Fruit fly (Drosophila melanogaster): Measurements from ENCODE around the gene CG11986.

The CG11986 gene

DNA sequence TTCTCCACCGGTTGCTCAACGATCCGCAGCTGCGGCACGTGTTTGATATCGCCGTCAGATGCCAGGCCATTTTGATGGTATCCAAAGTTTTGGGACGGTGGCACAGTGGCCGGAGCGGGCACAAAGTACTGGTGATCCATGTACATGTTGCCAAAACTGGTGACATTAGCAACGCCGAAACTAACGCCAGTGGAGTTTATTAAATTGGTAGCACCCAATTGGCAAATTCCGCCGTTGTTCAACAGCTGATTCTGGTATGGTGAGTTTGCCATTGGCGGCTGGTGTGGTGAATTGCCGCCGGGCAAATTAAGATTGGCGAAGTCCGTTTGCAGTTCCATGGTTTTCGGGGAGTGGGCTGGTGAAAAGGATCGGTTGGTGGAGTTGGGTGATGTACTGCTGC is 31.7 kb downstream of the CG11986 start:
- no peak for TF ChIP-seq CG8478 (optimal IDR thresholded peaks at IDR 0.05)
- TF ChIP-seq CTCF (optimal IDR thresholded peaks at IDR 0.05) = no peak

DNA sequence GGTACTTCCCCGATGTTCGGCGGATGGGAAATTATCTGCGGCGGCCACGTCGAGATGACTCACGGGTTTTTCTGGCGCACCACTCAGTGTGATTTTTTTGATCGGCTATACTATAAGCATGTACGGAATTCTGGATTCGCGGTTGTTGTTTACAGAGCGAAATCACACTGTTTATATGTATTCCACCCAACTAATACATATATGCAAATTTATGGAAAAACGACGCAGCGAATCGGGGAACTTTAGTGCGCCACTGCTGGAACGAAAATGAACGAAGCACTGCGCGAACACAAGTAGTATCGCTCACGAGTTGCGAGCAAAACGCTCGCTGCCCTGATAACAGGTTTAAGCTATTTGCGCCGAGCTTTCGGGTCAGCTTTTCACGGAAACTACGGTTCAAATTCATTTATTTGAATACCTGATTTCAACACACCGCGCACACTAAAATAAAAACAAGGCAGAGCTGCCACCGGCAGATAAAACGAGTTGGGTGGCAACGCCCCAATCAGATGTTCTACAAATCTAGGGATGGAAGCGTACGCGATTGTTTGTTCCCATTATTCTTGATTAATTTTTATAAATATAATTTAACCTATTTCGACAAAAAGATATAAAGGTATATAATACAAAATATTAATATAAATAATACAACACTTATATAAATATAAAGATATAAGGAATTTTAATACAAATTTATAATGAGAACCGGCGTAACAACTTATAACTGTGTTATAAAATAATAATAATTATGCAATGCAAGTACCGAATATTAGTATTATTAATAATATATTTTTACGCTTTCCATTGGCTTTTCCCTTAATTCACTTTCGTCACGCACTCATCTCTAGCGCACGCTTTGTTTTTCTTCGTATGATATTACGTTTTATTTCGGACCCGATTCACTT is 32.6 kb downstream of the CG11986 start, which contains the start of gene Rel:
Gene Rel (minus strand): TSS at position 417 of the 905 bp plus-strand sequence.
- TF ChIP-seq CG8478 (optimal IDR thresholded peaks at IDR 0.05) (no peak), CTCF (optimal IDR thresholded peaks at IDR 0.05) (no peak)

DNA sequence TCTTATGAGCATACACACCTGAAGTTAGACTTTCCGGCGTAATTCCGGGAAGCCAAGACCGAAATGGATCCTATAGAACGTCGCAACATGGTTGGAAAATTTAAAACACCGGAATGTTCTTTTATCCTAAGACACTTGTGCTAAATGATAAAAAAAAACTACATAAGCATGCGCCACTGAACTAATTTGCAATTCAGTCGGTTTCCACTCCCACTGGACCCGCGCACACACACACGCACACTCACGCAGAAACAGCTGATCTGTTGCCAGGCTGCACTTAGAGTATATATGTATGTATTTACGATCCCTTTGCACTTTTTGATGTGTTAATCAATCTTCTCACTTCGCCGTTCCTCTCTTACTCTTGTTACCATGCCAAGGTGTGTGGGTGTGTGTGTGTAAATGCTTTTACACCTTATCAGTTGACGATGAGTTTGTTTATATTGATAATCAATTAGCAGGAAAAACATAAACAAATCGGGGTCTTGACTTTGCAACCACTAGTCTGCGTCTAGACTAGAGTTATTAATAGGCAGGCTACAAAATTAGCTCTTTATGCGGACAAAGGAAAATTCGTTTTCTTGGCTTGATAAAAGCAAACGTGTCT is 33.3 kb downstream of the CG11986 start, which contains the start of gene Mst85C:
Gene Mst85C (plus strand): TSS at position 180 of the 607 bp plus-strand sequence.
- TF ChIP-seq CG8478 (optimal IDR thresholded peaks at IDR 0.05) (no peak), CTCF (optimal IDR thresholded peaks at IDR 0.05) (no peak)

DNA sequence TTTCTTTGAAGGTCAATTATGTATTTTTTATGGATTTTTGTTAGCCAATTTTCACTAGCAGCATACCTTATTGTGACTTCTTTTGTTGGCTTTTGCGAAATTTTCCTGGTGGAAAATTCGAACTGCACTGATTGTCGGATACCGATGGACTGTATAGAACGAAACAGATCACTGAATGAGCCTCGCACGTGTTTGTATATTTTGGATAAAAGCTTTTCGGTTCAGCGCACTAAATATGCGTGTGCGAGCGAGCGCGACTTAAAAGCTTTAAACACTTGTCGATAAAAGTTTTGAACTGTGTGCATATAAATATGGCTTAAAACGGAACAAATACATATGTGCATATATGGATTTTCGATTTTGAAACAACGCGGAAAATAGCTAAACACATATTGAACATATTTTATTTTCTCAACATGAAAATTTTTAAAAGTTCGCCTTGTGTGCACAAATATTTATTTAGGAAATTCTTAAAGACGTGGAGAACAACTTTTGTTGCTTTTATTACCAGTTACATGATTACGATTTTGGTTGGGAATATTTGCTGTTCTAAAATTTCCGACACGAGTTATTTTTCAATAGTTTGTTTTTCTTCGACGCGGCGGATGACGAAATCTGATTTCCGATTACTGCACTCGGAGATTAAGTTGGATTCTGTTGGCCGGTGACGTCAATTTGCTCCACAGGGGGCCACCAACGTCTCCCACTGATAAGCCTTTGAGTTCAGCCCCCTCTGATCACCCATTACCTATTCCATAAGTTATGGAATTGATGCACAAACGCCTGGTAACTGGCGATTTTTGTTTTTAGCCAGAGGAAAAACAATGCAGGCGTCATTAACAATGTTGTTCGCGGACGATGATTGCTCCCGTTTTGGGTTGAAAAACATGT is 34.1 kb downstream of the CG11986 start:
- TF ChIP-seq CG8478 (optimal IDR thresholded peaks at IDR 0.05) (no peak), CTCF (optimal IDR thresholded peaks at IDR 0.05) (no peak)

DNA sequence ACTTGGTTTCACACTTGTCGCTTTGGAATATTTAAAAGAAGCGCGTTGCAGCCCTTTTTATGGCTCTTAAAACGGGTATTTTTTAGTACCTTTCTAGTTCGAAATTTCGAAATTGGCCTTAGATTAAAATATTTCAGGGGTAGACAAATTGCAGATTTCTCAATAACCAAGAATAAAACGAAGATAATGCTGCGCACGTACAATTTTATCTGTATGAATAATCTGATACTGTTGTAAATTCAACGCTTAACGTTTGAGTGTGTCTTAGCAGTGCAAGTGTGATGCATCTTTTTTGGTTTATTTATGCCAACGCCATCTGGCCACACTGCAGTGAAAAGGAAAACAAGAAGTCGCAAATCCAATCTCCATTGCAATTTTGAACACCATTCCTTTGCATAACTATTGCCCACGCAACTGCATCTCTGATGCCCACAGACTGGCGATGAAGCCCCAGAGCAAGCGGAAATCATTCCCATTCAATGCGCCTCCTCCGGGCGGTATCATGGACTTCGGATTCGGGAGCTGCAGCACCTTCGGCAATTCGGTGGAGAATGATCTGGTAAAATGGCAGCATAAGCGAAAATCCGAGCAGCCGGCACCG is 35.4 kb downstream of the CG11986 start, which contains the start of gene Nmdmc:
Gene Nmdmc (minus strand): TSS at position 37 of the 601 bp plus-strand sequence.
- TF ChIP-seq CTCF (optimal IDR thresholded peaks at IDR 0.05) = no peak
- no peak for TF ChIP-seq CG8478 (optimal IDR thresholded peaks at IDR 0.05)

DNA sequence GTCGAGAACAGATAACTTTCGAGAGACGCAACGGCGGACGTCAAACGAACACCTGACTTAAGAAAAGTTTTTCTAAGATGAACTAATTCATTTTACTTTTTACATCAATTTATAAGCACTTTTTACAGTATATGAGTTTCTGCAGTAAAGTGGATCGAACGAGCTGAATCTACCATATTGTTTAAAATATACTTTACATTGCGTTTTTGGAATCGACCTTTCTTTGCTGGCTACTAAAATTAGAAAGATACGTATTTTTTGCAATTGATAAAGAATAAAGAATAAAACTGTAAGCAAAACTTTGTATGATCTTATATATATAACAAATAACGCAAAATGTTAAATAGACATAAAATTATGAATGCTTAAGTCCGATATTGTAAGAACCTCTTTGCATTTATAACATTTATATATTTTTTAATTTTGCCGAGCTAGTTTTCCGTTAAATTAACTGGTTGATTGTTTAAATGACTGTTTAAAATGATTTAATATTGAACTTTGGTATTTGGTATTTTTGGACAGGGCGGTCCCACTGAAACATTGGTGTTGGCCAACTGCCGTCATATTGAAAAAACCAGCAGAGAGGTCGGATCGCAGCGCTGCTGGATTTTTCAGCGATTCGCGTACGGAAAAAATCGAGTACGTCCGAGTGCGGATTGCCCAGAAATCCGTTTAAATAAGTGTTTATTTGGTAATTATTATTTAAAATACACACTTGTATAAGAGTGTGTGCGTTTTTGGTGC is 36.9 kb downstream of the CG11986 start, which contains the start of gene Kdm2:
Gene Kdm2 (plus strand): TSS at position 559 of the 744 bp plus-strand sequence.
- TF ChIP-seq CTCF (optimal IDR thresholded peaks at IDR 0.05) = no peak
- no peak for TF ChIP-seq CG8478 (optimal IDR thresholded peaks at IDR 0.05)

DNA sequence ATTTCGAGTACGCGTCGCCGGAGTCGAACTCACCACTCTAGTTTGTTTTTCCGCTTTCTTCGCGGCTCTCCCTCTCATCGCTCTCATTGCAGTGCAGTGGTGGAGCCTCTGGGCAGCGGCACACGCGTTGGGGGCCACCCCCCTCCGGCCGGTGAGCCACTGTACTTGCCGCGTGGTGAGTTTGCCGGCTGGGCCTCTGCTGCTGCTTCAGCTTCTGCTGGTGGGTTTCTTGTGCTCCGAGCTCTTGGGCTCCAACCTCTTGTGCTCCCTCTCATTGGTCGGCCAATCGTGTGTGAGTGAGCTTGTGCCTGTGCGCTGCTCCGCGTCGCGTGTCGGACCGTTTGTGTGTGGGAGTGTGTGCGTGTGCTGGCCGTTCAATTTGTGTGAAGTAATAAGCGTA is 37.8 kb downstream of the CG11986 start:
- TF ChIP-seq CTCF (optimal IDR thresholded peaks at IDR 0.05) = no peak
- no peak for TF ChIP-seq CG8478 (optimal IDR thresholded peaks at IDR 0.05)

DNA sequence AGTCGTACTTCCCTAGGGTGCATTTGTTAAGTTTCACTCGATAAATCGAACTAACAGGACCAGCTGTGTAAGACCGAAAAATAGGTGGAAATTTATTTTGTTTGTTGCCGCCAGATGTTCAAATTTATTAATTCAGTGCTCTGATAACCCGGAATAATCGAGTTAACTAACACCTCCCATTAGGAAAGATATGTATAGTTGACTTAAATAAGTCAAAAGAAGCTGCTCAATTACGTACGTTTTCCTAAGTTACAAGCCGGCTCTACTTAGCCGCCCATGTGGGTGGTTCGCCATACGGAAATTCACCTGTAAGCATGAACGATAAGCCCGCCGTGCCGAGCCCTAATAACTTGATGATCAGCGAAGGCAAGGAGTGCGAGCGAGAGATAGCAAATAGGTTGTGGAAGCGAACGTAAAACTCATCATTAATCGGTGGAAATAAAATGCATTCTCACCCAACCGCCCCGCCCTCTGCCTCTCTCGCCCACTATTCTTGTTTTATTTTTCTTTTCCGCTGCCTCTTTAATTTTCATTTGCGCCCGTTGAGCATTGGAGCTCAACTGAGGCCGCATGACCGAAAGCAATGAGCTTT is 38.7 kb downstream of the CG11986 start:
- no peak for TF ChIP-seq CTCF (optimal IDR thresholded peaks at IDR 0.05)
- no peak for TF ChIP-seq CG8478 (optimal IDR thresholded peaks at IDR 0.05)

DNA sequence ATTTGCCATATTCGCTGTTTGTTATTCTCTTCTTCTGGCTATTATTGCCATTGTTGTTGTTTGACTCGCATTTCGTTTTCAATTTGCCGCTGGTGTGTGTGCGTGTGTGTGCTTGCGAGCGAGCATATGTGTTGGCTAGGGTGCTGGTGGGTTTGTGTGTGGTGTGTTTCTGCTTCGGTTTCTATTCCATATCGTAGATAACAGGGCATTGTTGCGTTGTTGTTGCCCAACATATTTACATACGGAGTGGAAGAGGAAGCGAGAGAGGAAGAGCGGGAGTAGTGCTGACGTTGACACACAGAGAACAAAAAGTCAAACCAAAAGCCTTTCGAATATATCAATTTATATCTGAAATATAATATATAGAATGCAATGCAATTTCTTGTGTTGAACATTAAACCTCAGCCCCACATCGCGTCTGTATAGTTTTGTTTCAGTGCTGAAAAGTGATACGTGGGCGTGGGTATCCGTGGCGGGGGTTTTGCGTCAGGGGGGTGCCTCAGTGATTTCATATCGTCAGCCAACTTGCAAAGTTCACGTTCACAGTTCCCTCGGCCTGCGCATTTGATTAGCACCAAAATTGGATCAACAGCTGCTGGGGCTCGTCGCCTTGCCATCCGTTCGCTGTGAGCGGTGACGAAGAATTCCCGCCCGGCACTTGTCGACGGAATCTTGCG is 39.3 kb downstream of the CG11986 start:
- TF ChIP-seq CTCF (optimal IDR thresholded peaks at IDR 0.05) (no peak), CG8478 (optimal IDR thresholded peaks at IDR 0.05) (no peak)

DNA sequence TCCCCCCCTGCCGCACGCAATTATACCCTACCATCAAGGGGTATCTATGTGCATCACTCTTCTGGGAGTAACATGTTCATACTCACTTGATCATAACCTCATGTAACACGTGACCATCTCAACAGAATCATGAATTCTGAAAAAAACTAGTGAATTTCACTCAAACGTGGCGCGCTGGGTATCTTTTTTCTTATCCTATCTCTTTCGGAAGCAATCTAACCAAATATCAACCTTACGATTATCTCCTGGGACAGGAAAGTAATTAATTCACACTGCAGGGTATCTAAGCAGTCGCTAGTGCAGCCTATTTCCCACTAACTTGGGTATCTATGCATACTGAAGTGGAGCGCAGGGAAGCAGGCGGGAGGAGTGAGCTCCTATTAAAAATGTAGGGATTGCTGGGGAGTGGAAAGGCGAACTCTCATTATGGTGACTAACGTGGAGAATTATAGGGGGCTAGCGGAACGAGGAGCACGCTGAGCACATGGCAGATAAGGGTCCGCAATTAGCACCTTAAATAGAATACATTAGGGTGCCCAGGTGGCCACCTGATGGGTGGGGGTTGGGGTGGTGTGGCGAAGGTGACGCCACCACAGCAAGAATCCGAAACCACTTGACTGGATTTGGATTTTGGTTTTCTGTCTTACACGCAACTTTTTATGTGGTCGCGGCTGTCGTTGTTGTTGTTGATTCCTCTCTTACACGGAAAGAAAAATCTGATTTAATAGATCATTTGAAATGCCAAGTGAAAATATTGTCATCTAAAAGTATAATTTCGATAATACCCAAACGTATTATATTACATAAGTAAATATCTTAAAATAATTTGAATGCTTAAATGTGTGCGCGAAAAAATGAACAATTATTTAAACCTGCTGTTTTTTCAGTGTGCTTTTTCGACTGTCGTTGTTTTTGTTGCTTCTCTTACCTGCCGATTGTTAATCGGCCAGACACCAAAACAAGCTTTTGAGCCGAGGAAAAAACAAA is 40.2 kb downstream of the CG11986 start:
- TF ChIP-seq CTCF (optimal IDR thresholded peaks at IDR 0.05) = no peak
- no peak for TF ChIP-seq CG8478 (optimal IDR thresholded peaks at IDR 0.05)

DNA sequence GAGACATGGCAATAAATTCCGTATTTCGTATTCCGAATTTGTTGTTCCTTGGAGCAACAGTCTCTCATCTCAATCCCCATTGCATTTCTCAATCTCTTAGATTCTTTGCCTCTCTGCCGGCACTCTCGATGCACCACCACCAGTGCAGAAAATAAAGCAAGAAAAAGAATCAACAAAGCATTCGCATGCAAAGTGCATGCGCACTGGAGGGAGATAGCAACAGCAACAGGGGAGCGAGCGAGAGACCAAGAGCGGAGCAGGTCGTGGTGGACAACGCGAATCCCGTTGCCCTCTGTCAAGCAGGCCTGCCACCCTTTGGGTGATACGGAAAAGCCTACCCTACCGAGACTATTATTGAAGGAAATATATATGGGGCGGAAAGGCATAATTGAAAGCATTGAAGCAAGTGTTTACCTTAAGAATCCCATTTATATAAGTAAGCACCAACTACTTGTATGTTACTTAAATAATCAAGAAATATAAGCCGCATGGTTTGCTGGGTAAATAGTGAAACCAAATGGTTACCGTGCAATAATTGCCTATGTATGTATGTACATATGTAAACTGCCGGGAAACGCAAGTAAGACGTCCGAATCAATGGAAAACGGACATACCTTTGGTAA is 41.3 kb downstream of the CG11986 start:
- no peak for TF ChIP-seq CG8478 (optimal IDR thresholded peaks at IDR 0.05)
- no peak for TF ChIP-seq CTCF (optimal IDR thresholded peaks at IDR 0.05)
